Worm (Caenorhabditis elegans): ENCODE measurements around the gene C25G4.17.

DNA sequence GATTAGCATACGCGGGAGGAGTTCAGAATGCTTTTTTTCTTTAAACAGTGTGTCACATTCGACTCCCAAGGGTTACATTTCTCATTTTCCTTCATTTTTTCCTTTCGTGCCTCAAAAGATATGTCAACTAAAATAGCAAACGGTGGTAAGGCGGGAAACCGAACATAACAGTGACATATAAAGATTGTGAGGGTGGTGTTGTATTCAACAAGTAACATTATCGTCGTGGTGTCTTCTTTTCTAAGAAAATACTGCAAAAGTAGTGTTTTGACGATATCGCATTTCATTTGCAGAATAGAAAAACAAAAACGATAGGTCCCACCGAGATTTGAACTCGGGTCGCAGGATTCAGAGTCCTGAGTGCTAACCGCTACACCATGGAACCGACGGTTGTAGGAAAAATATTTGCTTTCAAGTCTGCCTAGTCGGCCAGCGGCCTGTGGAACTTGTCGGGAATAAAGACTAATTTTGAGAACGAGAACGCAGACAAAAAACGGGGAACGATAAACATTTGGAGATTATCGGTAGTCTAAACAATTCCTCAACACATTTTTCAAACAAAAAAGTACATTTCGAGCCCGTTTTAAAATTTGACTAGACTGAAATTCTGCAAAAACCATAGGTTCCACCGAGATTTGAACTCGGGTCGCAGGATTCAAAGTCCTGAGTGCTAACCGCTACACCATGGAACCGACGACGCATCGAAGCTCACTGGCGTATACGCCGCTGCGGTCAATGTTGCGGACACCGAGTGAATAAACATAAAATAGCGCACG is 25.0 kb upstream of the C25G4.17 start:
- no peak for TF ChIP-seq ceh-27 (GFP tag; optimal IDR thresholded peaks at IDR 0.05)
- peak; percentile 3 for TF ChIP-seq T26A5.8 (tag; optimal IDR thresholded peaks at IDR 0.05)
- TF ChIP-seq F49E8.2 (tag; optimal IDR thresholded peaks at IDR 0.05; ENCODE audit: insufficient read depth): peak; percentile 40
- TF ChIP-seq ama-1 (optimal IDR thresholded peaks at IDR 0.05): no peak
- TF ChIP-seq ama-1 (GFP tag; optimal IDR thresholded peaks at IDR 0.05): no peak
- TF ChIP-seq mel-28 (tag; optimal IDR thresholded peaks at IDR 0.05; ENCODE audit: borderline replicate concordance): no peak
- TF ChIP-seq ets-4 (GFP tag; optimal IDR thresholded peaks at IDR 0.05): no peak
- peak; percentile 13 for TF ChIP-seq lin-54 (GFP tag; optimal IDR thresholded peaks at IDR 0.05)
- TF ChIP-seq fkh-3 (tag; optimal IDR thresholded peaks at IDR 0.05): no peak
- no peak for TF ChIP-seq F57C9.4 (tag; optimal IDR thresholded peaks at IDR 0.05)
- no peak for TF ChIP-seq F37B4.10 (GFP tag; IDR thresholded peaks at IDR 0.05)
- TF ChIP-seq pha-4 (tag; optimal IDR thresholded peaks at IDR 0.05): no peak
- no peak for TF ChIP-seq xnd-1 (tag; optimal IDR thresholded peaks at IDR 0.05)
